Fruit fly (Drosophila melanogaster) whole organism, embryonic: ENCODE data around the gene Blos4.

ENCODE experiments used
- Adf1 ChIP-seq: fragments of 200-800 bp; sonication (Bioruptor generic); IDR thresholded peaks from 2 replicates; pipeline ENCODE4 v1.3.6; 2022; ENCODE audit warnings: missing biosample characterization, missing genetic modification characterization
- Asciz ChIP-seq: fragments of 200-800 bp; sonication (Bioruptor generic); optimal IDR thresholded peaks from 2 replicates; lab custom pipeline; 2017; ENCODE audit warnings: missing biosample characterization, mild to moderate bottlenecking, missing genetic modification characterization, missing genetic modification reagents
- Blimp-1 ChIP-seq: fragments of 200-800 bp; sonication (Bioruptor generic); optimal IDR thresholded peaks from 3 replicates; lab custom pipeline; 2018; ENCODE audit warnings: missing biosample characterization, missing genetic modification characterization, mild to moderate bottlenecking, moderate library complexity, missing genetic modification reagents
- C15 ChIP-seq: fragments of 200-800 bp; sonication (Bioruptor generic); IDR thresholded peaks from 3 replicates; pipeline ENCODE4 v1.3.6; 2022; ENCODE audit warnings: missing biosample characterization, missing genetic modification characterization
- CG10366 ChIP-seq: fragments of 200-800 bp; sonication (Bioruptor generic); IDR thresholded peaks from 2 replicates; pipeline ENCODE4 v1.3.6; 2022; ENCODE audit warnings: missing biosample characterization, missing genetic modification characterization
- CG10543 ChIP-seq: fragments of 200-800 bp; sonication (Bioruptor generic); optimal IDR thresholded peaks from 3 replicates; lab custom pipeline; 2017; ENCODE audit warnings: missing biosample characterization, mild to moderate bottlenecking, missing genetic modification characterization, moderate library complexity
- CG11504 ChIP-seq: fragments of 200-800 bp; sonication (Bioruptor generic); optimal IDR thresholded peaks from 3 replicates; lab custom pipeline; 2019; ENCODE audit warnings: missing biosample characterization, mild to moderate bottlenecking, missing genetic modification characterization, moderate library complexity
- CG11560 ChIP-seq: fragments of 200-800 bp; sonication (Bioruptor generic); IDR thresholded peaks from 3 replicates; pipeline ENCODE4 v1.3.6; 2022; ENCODE audit warnings: missing biosample characterization, missing genetic modification characterization
- CG1233 ChIP-seq: fragments of 200-800 bp; sonication (Bioruptor generic); optimal IDR thresholded peaks from 4 replicates; lab custom pipeline; 2018; ENCODE audit warnings: missing biosample characterization, mild to moderate bottlenecking, missing genetic modification characterization
- CG12391 ChIP-seq: fragments of 200-800 bp; sonication (Bioruptor generic); optimal IDR thresholded peaks from 3 replicates; lab custom pipeline; 2018; ENCODE audit warnings: missing biosample characterization, mild to moderate bottlenecking, missing genetic modification characterization, moderate library complexity
- CG15479 ChIP-seq: fragments of 200-800 bp; sonication (Bioruptor generic); optimal IDR thresholded peaks from 3 replicates; lab custom pipeline; 2019; ENCODE audit warnings: missing biosample characterization, mild to moderate bottlenecking, missing genetic modification characterization, moderate library complexity
- CG2116 ChIP-seq: fragments of 200-800 bp; sonication (Bioruptor generic); optimal IDR thresholded peaks from 3 replicates; lab custom pipeline; 2018; ENCODE audit warnings: missing biosample characterization, mild to moderate bottlenecking, missing genetic modification characterization
- CG30431 ChIP-seq: fragments of 200-800 bp; sonication (Bioruptor generic); optimal IDR thresholded peaks from 2 replicates; lab custom pipeline; 2017; ENCODE audit warnings: missing biosample characterization, missing genetic modification characterization
- CG31388 ChIP-seq: fragments of 200-800 bp; sonication (Bioruptor generic); optimal IDR thresholded peaks from 2 replicates; lab custom pipeline; 2016; ENCODE audit warnings: missing biosample characterization, missing genetic modification characterization
- CG31441 ChIP-seq: fragments of 200-800 bp; sonication (Bioruptor generic); IDR thresholded peaks from 2 replicates; pipeline ENCODE4 v1.3.6; 2022; ENCODE audit warnings: missing biosample characterization, missing genetic modification characterization
- CG3281 ChIP-seq: fragments of 200-800 bp; sonication (Bioruptor generic); optimal IDR thresholded peaks from 3 replicates; lab custom pipeline; 2017; ENCODE audit warnings: missing biosample characterization, mild to moderate bottlenecking, missing genetic modification characterization
- CG34422 ChIP-seq: fragments of 200-800 bp; sonication (Bioruptor generic); IDR thresholded peaks from 3 replicates; pipeline ENCODE4 v1.3.6; 2022; ENCODE audit warnings: missing biosample characterization, missing genetic modification characterization
- CG4617 ChIP-seq: fragments of 200-800 bp; sonication (Bioruptor generic); optimal IDR thresholded peaks from 3 replicates; lab custom pipeline; 2016; ENCODE audit warnings: missing biosample characterization, missing genetic modification characterization, borderline replicate concordance
- CG7839 ChIP-seq: fragments of 200-800 bp; sonication (Bioruptor generic); optimal IDR thresholded peaks from 3 replicates; lab custom pipeline; 2018; ENCODE audit warnings: missing biosample characterization, mild to moderate bottlenecking, missing genetic modification characterization, moderate library complexity
- CG8290 ChIP-seq, 3 experiments: fragments of 200-800 bp; sonication (Bioruptor generic); optimal IDR thresholded peaks; 2 replicates each; lab custom pipeline; 2016 to 2019; ENCODE audit warnings: missing biosample characterization in 3 of 3, missing genetic modification characterization in 3 of 3, mild to moderate bottlenecking in 2 of 3, moderate library complexity in 1 of 3
- CG9797 ChIP-seq: fragments of 200-800 bp; sonication (Bioruptor generic); optimal IDR thresholded peaks from 3 replicates; lab custom pipeline; 2018; ENCODE audit warnings: missing biosample characterization, mild to moderate bottlenecking, missing genetic modification characterization
- Drgx ChIP-seq: fragments of 200-800 bp; sonication (Bioruptor generic); IDR thresholded peaks from 2 replicates; pipeline ENCODE4 v1.3.6; 2022; ENCODE audit warnings: missing biosample characterization, missing genetic modification characterization
- E2f1 ChIP-seq: fragments of 200-800 bp; sonication (Bioruptor generic); IDR thresholded peaks from 2 replicates; pipeline ENCODE4 v1.3.6; 2022; ENCODE audit warnings: missing biosample characterization, missing genetic modification characterization
- Fer2 ChIP-seq: fragments of 200-800 bp; sonication (Bioruptor generic); optimal IDR thresholded peaks from 2 replicates; lab custom pipeline; 2018; ENCODE audit warnings: missing biosample characterization, mild to moderate bottlenecking, missing genetic modification characterization, moderate library complexity
- HLH4C ChIP-seq: fragments of 200-800 bp; sonication (Bioruptor generic); IDR thresholded peaks from 3 replicates; pipeline ENCODE4 v1.3.6; 2022; ENCODE audit warnings: missing biosample characterization, missing genetic modification characterization; ENCODE audit not compliant: partially characterized antibody
- Hsf ChIP-seq: fragments of 200-800 bp; sonication (Bioruptor generic); optimal IDR thresholded peaks from 3 replicates; lab custom pipeline; 2016; ENCODE audit warnings: missing biosample characterization, missing genetic modification characterization
- Med ChIP-seq: fragments of 200-800 bp; sonication (Bioruptor generic); peaks from one replicate; lab custom pipeline; 2016; ENCODE audit warnings: missing biosample characterization, missing genetic modification characterization, mild to moderate bottlenecking, inconsistent platforms, moderate library complexity
- NC2α ChIP-seq: fragments of 200-800 bp; sonication (Bioruptor generic); optimal IDR thresholded peaks from 2 replicates; lab custom pipeline; 2016; ENCODE audit warnings: missing biosample characterization, missing genetic modification characterization
- Six4 ChIP-seq: fragments of 200-800 bp; sonication (Bioruptor generic); optimal IDR thresholded peaks from 2 replicates; lab custom pipeline; 2016; ENCODE audit warnings: missing biosample characterization, missing genetic modification characterization
- Sry-δ ChIP-seq: fragments of 200-800 bp; sonication (Bioruptor generic); optimal IDR thresholded peaks from 2 replicates; lab custom pipeline; 2016; ENCODE audit warnings: missing biosample characterization, missing genetic modification characterization
- Ssrp ChIP-seq: fragments of 200-800 bp; sonication (Bioruptor generic); optimal IDR thresholded peaks from 2 replicates; lab custom pipeline; 2018; ENCODE audit warnings: missing biosample characterization, mild to moderate bottlenecking, missing genetic modification characterization, moderate library complexity
- Taf1 ChIP-seq: fragments of 200-800 bp; sonication (Bioruptor generic); IDR thresholded peaks from 2 replicates; pipeline ENCODE4 v1.3.6; 2022; ENCODE audit warnings: missing biosample characterization, missing genetic modification characterization
- ase ChIP-seq: fragments of 200-800 bp; sonication (Bioruptor generic); IDR thresholded peaks from 3 replicates; pipeline ENCODE4 v1.3.6; 2022; ENCODE audit warnings: missing biosample characterization, missing genetic modification characterization
- bsh ChIP-seq, 2 experiments: fragments of 200-800 bp; sonication (Bioruptor generic); optimal IDR thresholded peaks; 2 replicates each; lab custom pipeline; 2017 to 2018; ENCODE audit warnings: mild to moderate bottlenecking in 2 of 2, missing biosample characterization in 2 of 2, missing genetic modification characterization in 2 of 2, moderate library complexity in 1 of 2
- btn ChIP-seq: fragments of 200-800 bp; sonication (Bioruptor generic); optimal IDR thresholded peaks from 2 replicates; lab custom pipeline; 2016; ENCODE audit warnings: missing biosample characterization, missing genetic modification characterization
- cad ChIP-seq: fragments of >200 bp; optimal IDR thresholded peaks from 2 replicates; lab custom pipeline; 2017; ENCODE audit warnings: missing biosample characterization, missing genetic modification characterization
- dati ChIP-seq: fragments of 200-800 bp; sonication (Bioruptor generic); IDR thresholded peaks from 2 replicates; pipeline ENCODE4 v1.3.6; 2022; ENCODE audit warnings: missing biosample characterization, missing genetic modification characterization
- gem ChIP-seq: fragments of 200-800 bp; sonication (Bioruptor generic); optimal IDR thresholded peaks from 2 replicates; lab custom pipeline; 2019; ENCODE audit warnings: missing biosample characterization, mild to moderate bottlenecking, missing genetic modification characterization, moderate library complexity
- gro ChIP-seq: fragments of 200-800 bp; sonication (Bioruptor generic); optimal IDR thresholded peaks from 2 replicates; lab custom pipeline; 2016; ENCODE audit warnings: missing biosample characterization, missing genetic modification characterization
- insv ChIP-seq, 2 experiments: fragments of 200-800 bp; sonication (Bioruptor generic); optimal IDR thresholded peaks; 3 replicates each; lab custom pipeline; 2016 to 2018; ENCODE audit warnings: missing biosample characterization in 2 of 2, missing genetic modification characterization in 2 of 2
- jigr1 ChIP-seq: fragments of 200-800 bp; sonication (Bioruptor generic); IDR thresholded peaks from 3 replicates; pipeline ENCODE4 v1.3.6; 2022; ENCODE audit warnings: missing biosample characterization, missing genetic modification characterization
- nerfin-1 ChIP-seq: fragments of 200-800 bp; sonication (Bioruptor generic); optimal IDR thresholded peaks from 3 replicates; lab custom pipeline; 2019; ENCODE audit warnings: missing biosample characterization, mild to moderate bottlenecking, missing genetic modification characterization, moderate library complexity
- nmo ChIP-seq: fragments of 200-800 bp; sonication (Bioruptor generic); optimal IDR thresholded peaks from 2 replicates; lab custom pipeline; 2018; ENCODE audit warnings: missing biosample characterization, mild to moderate bottlenecking, missing genetic modification characterization, moderate library complexity
- pb ChIP-seq: fragments of 200-800 bp; sonication (Bioruptor generic); optimal IDR thresholded peaks from 3 replicates; lab custom pipeline; 2016; ENCODE audit warnings: missing biosample characterization, missing genetic modification characterization
- phol ChIP-seq: fragments of 200-800 bp; sonication (Bioruptor generic); optimal IDR thresholded peaks from 3 replicates; lab custom pipeline; 2018; ENCODE audit warnings: missing biosample characterization, mild to moderate bottlenecking, missing genetic modification characterization, moderate library complexity
- salm ChIP-seq: fragments of 200-800 bp; sonication (Bioruptor generic); optimal IDR thresholded peaks from 2 replicates; lab custom pipeline; 2018; ENCODE audit warnings: missing biosample characterization, mild to moderate bottlenecking, missing genetic modification characterization
- sens ChIP-seq: fragments of 200-800 bp; sonication (Bioruptor generic); peaks from one replicate; lab custom pipeline; 2016; ENCODE audit warnings: missing biosample characterization, missing genetic modification characterization
- shn ChIP-seq: fragments of 200-800 bp; sonication (Bioruptor generic); optimal IDR thresholded peaks from 3 replicates; lab custom pipeline; 2016; ENCODE audit warnings: missing biosample characterization, missing genetic modification characterization
- tap ChIP-seq: fragments of 200-800 bp; optimal IDR thresholded peaks from 3 replicates; lab custom pipeline; 2019; ENCODE audit warnings: missing biosample characterization, mild to moderate bottlenecking, missing genetic modification characterization, moderate library complexity
- unc-4 ChIP-seq: fragments of 200-800 bp; sonication (Bioruptor generic); IDR thresholded peaks from 2 replicates; pipeline ENCODE4 v1.3.6; 2022; ENCODE audit warnings: missing biosample characterization, missing genetic modification characterization; ENCODE audit not compliant: partially characterized antibody
- unpg ChIP-seq: fragments of 200-800 bp; sonication (Bioruptor generic); optimal IDR thresholded peaks from 3 replicates; lab custom pipeline; 2018; ENCODE audit warnings: missing biosample characterization, mild to moderate bottlenecking, missing genetic modification characterization, moderate library complexity
- vvl ChIP-seq: fragments of 200-800 bp; sonication (Bioruptor generic); IDR thresholded peaks from 2 replicates; pipeline ENCODE4 v1.3.6; 2022; ENCODE audit warnings: missing biosample characterization, missing genetic modification characterization

The Blos4 gene

dm6 chr3L:10904770-10905169 lies 25.9 kb downstream of the Blos4 start (continued):
- TF ChIP-seq CG9797 (GFP tag; lab: Kevin White, UChicago) (no peak), CG10543 (GFP tag; lab: Kevin White, UChicago) (no peak), Hsf (no peak), Taf1 (GFP tag; lab: Robert Waterston, UW) (no peak), unc-4 (GFP tag; lab: Robert Waterston, UW) (no peak), CG7839 (no peak), sens (GFP tag; lab: Kevin White, UChicago) (peak; percentile 45), CG15479 (GFP tag; lab: Kevin White, UChicago) (no peak), salm (tag; lab: Kevin White, UChicago) (no peak), NC2α (no peak), tap (tag; lab: Kevin White, UChicago) (no peak), CG1233 (GFP tag; lab: Kevin White, UChicago) (no peak), ase (GFP tag; lab: Robert Waterston, UW) (no peak), CG30431 (GFP tag; lab: Kevin White, UChicago) (no peak), Asciz (GFP tag; lab: Kevin White, UChicago) (no peak), vvl (0 out of 2 replicates have a peak, but pooled peaks have one; percentile 14), CG11504 (peak; percentile 51), CG31441 (GFP tag; lab: Robert Waterston, UW) (no peak), pb (GFP tag; lab: Kevin White, UChicago) (no peak), CG12391 (tag; lab: Kevin White, UChicago) (no peak), btn (GFP tag; lab: Kevin White, UChicago) (no peak), insv (GFP tag; optimal IDR thresholded peaks at IDR 0.05; lab: Kevin White, UChicago) (no peak), bsh (GFP tag; optimal IDR thresholded peaks at IDR 0.05; lab: Kevin White, UChicago) (no peak), nerfin-1 (tag; lab: Kevin White, UChicago) (no peak), Ssrp (tag; lab: Kevin White, UChicago) (no peak), CG8290 (GFP tag; optimal IDR thresholded peaks at IDR 0.05; lab: Kevin White, UChicago) (no peak), CG8290 (tag; optimal IDR thresholded peaks at IDR 0.05; lab: Kevin White, UChicago) (no peak), CG3281 (GFP tag; lab: Kevin White, UChicago) (no peak), gro (GFP tag; lab: Kevin White, UChicago) (no peak), CG4617 (GFP tag; lab: Kevin White, UChicago) (no peak), gem (peak; percentile 25), nmo (GFP tag; lab: Kevin White, UChicago) (peak; percentile 9), CG10366 (GFP tag; lab: Robert Waterston, UW) (no peak), Med (GFP tag; lab: Kevin White, UChicago) (no peak), C15 (GFP tag; lab: Robert Waterston, UW) (no peak), cad (no peak), shn (no peak), E2f1 (GFP tag; lab: Robert Waterston, UW) (no peak), CG34422 (no peak), dati (GFP tag; lab: Robert Waterston, UW) (no peak), Six4 (GFP tag; lab: Kevin White, UChicago) (no peak), Sry-δ (GFP tag; lab: Kevin White, UChicago) (no peak), HLH4C (GFP tag; lab: Robert Waterston, UW) (no peak), jigr1 (GFP tag; lab: Robert Waterston, UW) (no peak), CG31388 (GFP tag; lab: Kevin White, UChicago) (no peak), Adf1 (GFP tag; lab: Robert Waterston, UW) (no peak), Blimp-1 (GFP tag; lab: Kevin White, UChicago) (peak; percentile 15), CG11560 (tag; lab: Robert Waterston, UW) (no peak), Drgx (GFP tag; lab: Robert Waterston, UW) (no peak), unpg (GFP tag; lab: Kevin White, UChicago) (no peak), phol (tag; lab: Kevin White, UChicago) (peak; percentile 24), Fer2 (tag; lab: Kevin White, UChicago) (no peak), CG2116 (GFP tag; lab: Kevin White, UChicago) (no peak)
